Fruit fly (Drosophila melanogaster) whole organism, adult: ENCODE measurements around the gene CG42750.

Experiments used
- CG11617 ChIP-seq: fragments of 200-800 bp; sonication (Bioruptor generic); optimal IDR thresholded peaks from 2 replicates; lab custom pipeline; 2017; ENCODE audit warnings: mild to moderate bottlenecking, missing biosample characterization, missing genetic modification reagents, missing genetic modification characterization
- CG12768 ChIP-seq: fragments of 200-800 bp; sonication (Bioruptor generic); optimal IDR thresholded peaks from 2 replicates; lab custom pipeline; 2017; ENCODE audit warnings: missing biosample characterization, missing genetic modification characterization, mild to moderate bottlenecking, moderate library complexity, missing genetic modification reagents
- CG14711 ChIP-seq: fragments of 200-800 bp; sonication (Bioruptor generic); optimal IDR thresholded peaks from 2 replicates; lab custom pipeline; 2018; ENCODE audit warnings: missing biosample characterization, mild to moderate bottlenecking, missing genetic modification characterization, moderate library complexity
- CG1620 ChIP-seq: fragments of 200-800 bp; sonication (Bioruptor generic); optimal IDR thresholded peaks from 2 replicates; lab custom pipeline; 2016; ENCODE audit warnings: missing biosample characterization, missing genetic modification characterization
- CG33017 ChIP-seq: fragments of 200-800 bp; sonication (Bioruptor generic); optimal IDR thresholded peaks from 2 replicates; lab custom pipeline; 2018; ENCODE audit warnings: missing biosample characterization, mild to moderate bottlenecking, missing genetic modification characterization, moderate library complexity
- CG5204 ChIP-seq: fragments of 200-800 bp; sonication (Bioruptor generic); optimal IDR thresholded peaks from 2 replicates; lab custom pipeline; 2016; ENCODE audit warnings: missing biosample characterization, missing genetic modification characterization
- CG7045 ChIP-seq: fragments of 200-800 bp; sonication (Bioruptor generic); optimal IDR thresholded peaks from 2 replicates; lab custom pipeline; 2017; ENCODE audit warnings: missing biosample characterization, mild to moderate bottlenecking, missing genetic modification characterization
- CG7101 ChIP-seq: fragments of 200-800 bp; sonication (Bioruptor generic); optimal IDR thresholded peaks from 2 replicates; lab custom pipeline; 2018; ENCODE audit warnings: missing biosample characterization, mild to moderate bottlenecking, missing genetic modification characterization, moderate library complexity
- Clk ChIP-seq: fragments of 200-800 bp; sonication (Bioruptor generic); optimal IDR thresholded peaks from 2 replicates; lab custom pipeline; 2017; ENCODE audit warnings: missing biosample characterization, missing genetic modification characterization
- Crg-1 ChIP-seq: fragments of 200-800 bp; sonication (Bioruptor generic); optimal IDR thresholded peaks from 2 replicates; lab custom pipeline; 2016; ENCODE audit warnings: missing biosample characterization, missing genetic modification characterization
- Hr96 ChIP-seq: fragments of 200-800 bp; sonication (Bioruptor generic); optimal IDR thresholded peaks from 2 replicates; lab custom pipeline; 2016; ENCODE audit warnings: missing biosample characterization, missing genetic modification characterization
- Mnt ChIP-seq: fragments of 200-800 bp; sonication (Bioruptor generic); optimal IDR thresholded peaks from 2 replicates; lab custom pipeline; 2016; ENCODE audit warnings: missing biosample characterization, mild to moderate bottlenecking, missing genetic modification characterization
- bab1 ChIP-seq: fragments of 200-800 bp; sonication (Bioruptor generic); optimal IDR thresholded peaks from 3 replicates; lab custom pipeline; 2019; ENCODE audit warnings: missing biosample characterization, mild to moderate bottlenecking, missing genetic modification characterization, moderate library complexity
- cic ChIP-seq: fragments of 200-800 bp; sonication (Bioruptor generic); optimal IDR thresholded peaks from 2 replicates; lab custom pipeline; 2017; ENCODE audit warnings: missing biosample characterization, mild to moderate bottlenecking, missing genetic modification characterization, moderate library complexity
- cnc ChIP-seq, 2 experiments: fragments of >200 bp; optimal IDR thresholded peaks; 2 replicates each; lab custom pipeline; 2017
- kay ChIP-seq: fragments of 200-800 bp; sonication (Bioruptor generic); peaks from one replicate; lab custom pipeline; 2016; ENCODE audit warnings: missing biosample characterization, missing genetic modification characterization, borderline replicate concordance
- ovo ChIP-seq: fragments of 200-800 bp; sonication (Bioruptor generic); optimal IDR thresholded peaks from 2 replicates; lab custom pipeline; 2016; ENCODE audit warnings: missing biosample characterization, missing genetic modification characterization
- pad ChIP-seq: fragments of 200-800 bp; sonication (Bioruptor generic); optimal IDR thresholded peaks from 3 replicates; lab custom pipeline; 2017; ENCODE audit warnings: missing biosample characterization, missing genetic modification characterization, mild to moderate bottlenecking, moderate library complexity, missing genetic modification reagents
- tj ChIP-seq: fragments of 200-800 bp; sonication (Bioruptor generic); optimal IDR thresholded peaks from 3 replicates; lab custom pipeline; 2017; ENCODE audit warnings: missing biosample characterization, mild to moderate bottlenecking, missing genetic modification characterization, moderate library complexity
- toe ChIP-seq: fragments of 200-800 bp; sonication (Bioruptor generic); optimal IDR thresholded peaks from 2 replicates; lab custom pipeline; 2016; ENCODE audit warnings: missing biosample characterization, missing genetic modification characterization

CG42750 gene

dm6 chr2L:18209137-18209536, 66.4 kb downstream of the CG42750 start, which contains the start of gene CG31802:
Gene CG31802, minus strand, starts transcription at chr2L:18209237.
- TF ChIP-seq kay (GFP tag; lab: Kevin White, UChicago) (no peak), Mnt (GFP tag; lab: Kevin White, UChicago) (no peak), CG12768 (GFP tag; lab: Kevin White, UChicago) (no peak), cnc (optimal IDR thresholded peaks at IDR 0.05; lab: Kevin White, UChicago) (no peak), toe (GFP tag; lab: Kevin White, UChicago) (no peak), CG7045 (GFP tag; lab: Kevin White, UChicago) (no peak), CG14711 (tag; lab: Kevin White, UChicago) (no peak), CG7101 (tag; lab: Kevin White, UChicago) (no peak), Crg-1 (GFP tag; lab: Kevin White, UChicago) (no peak)

- TF ChIP-seq CG12768 (GFP tag; lab: Kevin White, UChicago) (no peak), CG7045 (GFP tag; lab: Kevin White, UChicago) (no peak), bab1 (GFP tag; lab: Kevin White, UChicago) (no peak), Crg-1 (GFP tag; lab: Kevin White, UChicago) (no peak), CG14711 (tag; lab: Kevin White, UChicago) (no peak), CG5204 (GFP tag; lab: Kevin White, UChicago) (no peak), ovo (GFP tag; lab: Kevin White, UChicago) (no peak), cnc (optimal IDR thresholded peaks at IDR 0.05; lab: Kevin White, UChicago) (no peak), CG1620 (GFP tag; lab: Kevin White, UChicago) (no peak), tj (GFP tag; lab: Kevin White, UChicago) (no peak), pad (no peak), CG33017 (tag; lab: Kevin White, UChicago) (no peak), kay (GFP tag; lab: Kevin White, UChicago) (no peak), toe (GFP tag; lab: Kevin White, UChicago) (no peak), Mnt (GFP tag; lab: Kevin White, UChicago) (no peak), cic (GFP tag; lab: Kevin White, UChicago) (no peak), Hr96 (no peak), CG11617 (GFP tag; lab: Kevin White, UChicago) (no peak), Clk (GFP tag; lab: Kevin White, UChicago) (no peak), CG7101 (tag; lab: Kevin White, UChicago) (no peak)
Observed at dm6 chr2L:18202811-18203210, 72.8 kb downstream of the CG42750 start.

DNA sequence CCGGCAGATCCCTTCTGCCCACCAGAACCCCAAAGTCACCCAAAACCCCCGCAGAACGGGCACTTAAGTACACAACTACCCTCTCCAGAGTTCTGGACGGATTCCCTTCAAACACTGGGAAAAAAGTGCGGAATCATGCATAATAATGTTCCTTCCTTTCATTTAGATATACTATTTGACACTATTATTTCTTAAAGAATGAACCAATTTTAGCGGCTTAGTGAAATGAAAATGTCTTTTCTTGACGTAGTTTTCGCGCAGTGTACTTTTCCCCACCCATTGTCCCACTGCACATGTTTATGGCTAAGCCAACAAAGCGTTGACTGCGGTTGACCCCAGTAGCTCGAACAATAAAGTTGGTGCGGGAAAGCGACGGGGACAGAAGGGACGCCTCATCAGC, 88.9 kb downstream of the CG42750 start:
- no peak for TF ChIP-seq CG1620 (GFP tag; lab: Kevin White, UChicago)
- no peak for TF ChIP-seq CG7045 (GFP tag; lab: Kevin White, UChicago)
- no peak for TF ChIP-seq CG7101 (tag; lab: Kevin White, UChicago)
- TF ChIP-seq ovo (GFP tag; lab: Kevin White, UChicago), result no peak
- TF ChIP-seq cic (GFP tag; lab: Kevin White, UChicago), result no peak

- peak; percentile 27 for TF ChIP-seq pad
- TF ChIP-seq CG5204 (GFP tag; lab: Kevin White, UChicago), result peak; percentile 12
- TF ChIP-seq CG12768 (GFP tag; lab: Kevin White, UChicago), result peak; percentile 71
- no peak for TF ChIP-seq CG1620 (GFP tag; lab: Kevin White, UChicago)
- TF ChIP-seq CG14711 (tag; lab: Kevin White, UChicago), result peak; percentile 54
- TF ChIP-seq CG7101 (tag; lab: Kevin White, UChicago), result peak; percentile 65
- TF ChIP-seq cnc (optimal IDR thresholded peaks at IDR 0.05; lab: Kevin White, UChicago), result no peak
- no peak for TF ChIP-seq ovo (GFP tag; lab: Kevin White, UChicago)
- TF ChIP-seq Clk (GFP tag; lab: Kevin White, UChicago), result peak; percentile 2
- no peak for TF ChIP-seq CG11617 (GFP tag; lab: Kevin White, UChicago)
- TF ChIP-seq kay (GFP tag; lab: Kevin White, UChicago), result no peak
- peak; percentile 18 for TF ChIP-seq Mnt (GFP tag; lab: Kevin White, UChicago)
- TF ChIP-seq CG33017 (tag; lab: Kevin White, UChicago), result peak; percentile 80
- no peak for TF ChIP-seq tj (GFP tag; lab: Kevin White, UChicago)
Observed at dm6 chr2L:18184648-18185243, 90.8 kb downstream of the CG42750 start, which contains the start of gene Ptp36E. Gene Ptp36E, minus strand, starts transcription at chr2L:18185007.

- no peak for TF ChIP-seq CG7101 (tag; lab: Kevin White, UChicago)
- no peak for TF ChIP-seq bab1 (GFP tag; lab: Kevin White, UChicago)
- TF ChIP-seq CG11617 (GFP tag; lab: Kevin White, UChicago), result no peak
- no peak for TF ChIP-seq toe (GFP tag; lab: Kevin White, UChicago)
- TF ChIP-seq Crg-1 (GFP tag; lab: Kevin White, UChicago), result no peak
- no peak for TF ChIP-seq CG14711 (tag; lab: Kevin White, UChicago)
- no peak for TF ChIP-seq CG1620 (GFP tag; lab: Kevin White, UChicago)
- no peak for TF ChIP-seq Hr96
- TF ChIP-seq Mnt (GFP tag; lab: Kevin White, UChicago), result no peak
- no peak for TF ChIP-seq Clk (GFP tag; lab: Kevin White, UChicago)
- TF ChIP-seq cnc (optimal IDR thresholded peaks at IDR 0.05; lab: Kevin White, UChicago), result no peak
- TF ChIP-seq CG33017 (tag; lab: Kevin White, UChicago), result no peak
- no peak for TF ChIP-seq CG5204 (GFP tag; lab: Kevin White, UChicago)
- TF ChIP-seq tj (GFP tag; lab: Kevin White, UChicago), result no peak
- TF ChIP-seq cic (GFP tag; lab: Kevin White, UChicago), result no peak
- TF ChIP-seq CG7045 (GFP tag; lab: Kevin White, UChicago), result no peak
- TF ChIP-seq kay (GFP tag; lab: Kevin White, UChicago), result no peak
- no peak for TF ChIP-seq CG12768 (GFP tag; lab: Kevin White, UChicago)
- no peak for TF ChIP-seq pad
Observed at dm6 chr2L:18159172-18159571, 116.4 kb downstream of the CG42750 start, which contains the start of gene JMJD4. Gene JMJD4, minus strand, starts transcription at chr2L:18159272.
